Fruit fly (Drosophila melanogaster): ENCODE measurements around the gene tara.
A peak's percentile ranks its signal among the peaks of the same experiment; 100 is the strongest.

tara gene

DNA sequence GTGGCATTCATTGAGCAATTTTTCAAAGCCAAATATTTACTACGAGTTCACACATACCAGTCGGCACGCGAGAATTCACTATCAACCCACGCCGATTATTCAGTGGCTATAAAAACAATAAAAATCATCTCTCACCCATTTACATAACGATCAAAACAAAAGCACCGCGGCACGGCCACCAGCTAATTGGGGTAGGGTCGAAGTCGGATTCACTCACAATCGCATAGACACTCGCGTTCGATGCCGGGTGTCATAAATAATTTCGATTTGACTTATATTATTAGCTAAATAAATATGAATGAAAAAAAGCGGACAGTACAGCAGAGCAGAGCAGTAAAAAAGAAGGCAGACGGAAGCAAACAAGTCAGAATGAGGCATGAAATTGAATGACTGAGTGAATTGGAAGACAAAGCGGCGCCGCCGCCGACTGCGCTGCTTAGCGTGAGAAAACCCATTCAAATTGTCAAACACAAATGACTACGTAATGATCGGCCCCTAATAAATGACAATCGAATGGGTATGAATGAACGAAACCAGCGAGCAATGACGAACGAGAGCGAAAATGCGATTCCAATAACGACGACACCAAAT, 4.7 kb downstream of the tara start:
- TF ChIP-seq Mnt (GFP tag; optimal IDR thresholded peaks at IDR 0.05) (peak; percentile 25), CG5204 (GFP tag; optimal IDR thresholded peaks at IDR 0.05) (no peak), CG14711 (tag; optimal IDR thresholded peaks at IDR 0.05) (no peak), CG7101 (tag; optimal IDR thresholded peaks at IDR 0.05) (no peak), pad (GFP tag; optimal IDR thresholded peaks at IDR 0.05) (no peak), cic (GFP tag; optimal IDR thresholded peaks at IDR 0.05) (peak; percentile 96), toe (GFP tag; optimal IDR thresholded peaks at IDR 0.05) (no peak), CG7045 (GFP tag; optimal IDR thresholded peaks at IDR 0.05) (no peak), CG12768 (GFP tag; optimal IDR thresholded peaks at IDR 0.05) (peak; percentile 29), Hr96 (GFP tag; optimal IDR thresholded peaks at IDR 0.05) (no peak), CG1620 (GFP tag; optimal IDR thresholded peaks at IDR 0.05) (no peak), kay (GFP tag; ENCODE audit: borderline replicate concordance) (peak; percentile 95), ovo (GFP tag; optimal IDR thresholded peaks at IDR 0.05) (no peak), cnc (optimal IDR thresholded peaks at IDR 0.05) (peak in 1 of 2 experiments; percentile 4), Crg-1 (GFP tag; optimal IDR thresholded peaks at IDR 0.05) (no peak), CG11617 (GFP tag; optimal IDR thresholded peaks at IDR 0.05) (no peak), bab1 (GFP tag; optimal IDR thresholded peaks at IDR 0.05) (no peak), CG33017 (tag; optimal IDR thresholded peaks at IDR 0.05) (no peak), tj (GFP tag; optimal IDR thresholded peaks at IDR 0.05) (peak; percentile 4), Clk (GFP tag; optimal IDR thresholded peaks at IDR 0.05) (no peak)

DNA sequence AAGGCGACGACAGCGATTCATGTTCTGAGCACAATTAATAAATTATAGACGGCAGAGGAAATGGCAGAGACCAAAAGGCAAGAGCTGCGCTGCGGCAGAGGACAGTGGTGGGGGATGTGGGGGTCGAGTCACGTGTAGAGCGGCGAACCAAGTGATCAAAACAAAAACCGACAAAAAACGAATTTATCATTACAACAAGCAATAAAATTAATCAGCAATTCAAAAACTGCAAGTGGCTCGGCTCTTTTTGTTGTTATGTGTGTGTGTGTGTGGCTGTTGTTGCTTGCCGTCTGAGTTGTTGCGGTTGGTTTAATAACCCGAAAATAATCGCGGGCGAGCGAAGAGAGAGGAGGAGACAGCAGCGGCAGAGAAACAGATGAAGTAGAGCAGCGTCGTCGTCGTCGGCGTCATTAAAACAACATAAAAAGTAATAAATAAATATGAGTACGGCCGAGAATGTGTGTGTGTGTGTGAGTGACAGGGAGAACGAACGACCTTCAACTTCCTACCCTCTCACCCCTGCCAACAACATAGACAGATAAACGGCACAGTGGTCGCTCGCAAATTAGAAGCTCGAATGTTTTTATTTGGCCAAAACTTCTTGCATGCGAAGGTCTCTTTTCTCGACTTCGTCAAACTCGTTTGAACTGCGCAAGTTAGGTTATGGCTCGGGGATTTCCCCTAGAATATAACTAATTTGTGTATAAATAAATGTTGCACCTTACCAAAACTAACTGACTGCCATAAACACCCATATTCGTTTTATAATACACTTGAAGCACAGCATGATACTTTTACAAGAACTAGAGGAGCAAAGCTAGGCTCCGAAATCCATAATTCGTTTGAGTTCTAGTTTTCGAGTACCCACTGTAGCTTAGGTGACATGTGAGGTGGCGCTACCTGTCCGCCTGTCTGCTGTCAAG, 6.2 kb downstream of the tara start:
- TF ChIP-seq CG1620 (GFP tag; optimal IDR thresholded peaks at IDR 0.05) (peak; percentile 41), ovo (GFP tag; optimal IDR thresholded peaks at IDR 0.05) (no peak), cic (GFP tag; optimal IDR thresholded peaks at IDR 0.05) (peak; percentile 81), CG33017 (tag; optimal IDR thresholded peaks at IDR 0.05) (peak; percentile 8), CG14711 (tag; optimal IDR thresholded peaks at IDR 0.05) (peak; percentile 19), bab1 (GFP tag; optimal IDR thresholded peaks at IDR 0.05) (peak; percentile 68), CG12768 (GFP tag; optimal IDR thresholded peaks at IDR 0.05) (no peak), Crg-1 (GFP tag; optimal IDR thresholded peaks at IDR 0.05) (peak; percentile 55), CG5204 (GFP tag; optimal IDR thresholded peaks at IDR 0.05) (peak; percentile 67), CG7101 (tag; optimal IDR thresholded peaks at IDR 0.05) (peak; percentile 18), Clk (GFP tag; optimal IDR thresholded peaks at IDR 0.05) (peak; percentile 15), pad (GFP tag; optimal IDR thresholded peaks at IDR 0.05) (peak; percentile 35), CG7045 (GFP tag; optimal IDR thresholded peaks at IDR 0.05) (peak; percentile 68), cnc (optimal IDR thresholded peaks at IDR 0.05) (no peak), Mnt (GFP tag; optimal IDR thresholded peaks at IDR 0.05) (peak; percentile 93), kay (GFP tag; ENCODE audit: borderline replicate concordance) (no peak), Hr96 (GFP tag; optimal IDR thresholded peaks at IDR 0.05) (peak; percentile 65), toe (GFP tag; optimal IDR thresholded peaks at IDR 0.05) (peak; percentile 13), tj (GFP tag; optimal IDR thresholded peaks at IDR 0.05) (peak; percentile 93), CG11617 (GFP tag; optimal IDR thresholded peaks at IDR 0.05) (peak; percentile 49)

DNA sequence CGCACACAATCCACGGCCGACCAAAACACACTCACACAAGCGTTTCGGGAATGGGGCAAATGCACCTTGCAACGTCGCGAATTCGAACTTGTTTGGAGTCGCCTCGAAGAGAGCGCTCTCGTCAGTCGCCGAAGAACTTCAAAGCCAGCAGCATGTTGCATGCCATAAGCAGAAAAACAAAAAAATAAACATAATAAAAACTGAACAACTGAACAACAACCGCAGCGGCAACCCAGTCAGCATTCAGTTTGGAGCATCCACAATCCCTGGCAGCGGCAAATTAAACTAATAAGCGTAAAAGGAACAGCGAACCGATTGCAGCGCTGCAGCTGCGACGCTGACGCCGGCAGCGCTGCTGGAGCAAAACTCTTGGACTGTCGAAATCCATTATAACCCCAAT, 7.1 kb downstream of the tara start:
- no peak for TF ChIP-seq pad (GFP tag; optimal IDR thresholded peaks at IDR 0.05)
- TF ChIP-seq cic (GFP tag; optimal IDR thresholded peaks at IDR 0.05): no peak
- TF ChIP-seq CG5204 (GFP tag; optimal IDR thresholded peaks at IDR 0.05): no peak
- TF ChIP-seq CG11617 (GFP tag; optimal IDR thresholded peaks at IDR 0.05): no peak
- TF ChIP-seq toe (GFP tag; optimal IDR thresholded peaks at IDR 0.05): no peak
- TF ChIP-seq kay (GFP tag; ENCODE audit: borderline replicate concordance): no peak
- no peak for TF ChIP-seq CG12768 (GFP tag; optimal IDR thresholded peaks at IDR 0.05)

dm6 chr3R:16234298-16234697, 8.8 kb downstream of the tara start:
- no peak for TF ChIP-seq bab1 (GFP tag; optimal IDR thresholded peaks at IDR 0.05)
- TF ChIP-seq cnc (optimal IDR thresholded peaks at IDR 0.05): no peak
- no peak for TF ChIP-seq tj (GFP tag; optimal IDR thresholded peaks at IDR 0.05)
- TF ChIP-seq CG11617 (GFP tag; optimal IDR thresholded peaks at IDR 0.05): no peak
- no peak for TF ChIP-seq Mnt (GFP tag; optimal IDR thresholded peaks at IDR 0.05)
- TF ChIP-seq cic (GFP tag; optimal IDR thresholded peaks at IDR 0.05): no peak
- no peak for TF ChIP-seq ovo (GFP tag; optimal IDR thresholded peaks at IDR 0.05)
- TF ChIP-seq Clk (GFP tag; optimal IDR thresholded peaks at IDR 0.05): no peak
- no peak for TF ChIP-seq CG33017 (tag; optimal IDR thresholded peaks at IDR 0.05)
- no peak for TF ChIP-seq pad (GFP tag; optimal IDR thresholded peaks at IDR 0.05)

- no peak for TF ChIP-seq cnc (optimal IDR thresholded peaks at IDR 0.05)
- no peak for TF ChIP-seq CG33017 (tag; optimal IDR thresholded peaks at IDR 0.05)
- TF ChIP-seq CG14711 (tag; optimal IDR thresholded peaks at IDR 0.05): no peak
- no peak for TF ChIP-seq Clk (GFP tag; optimal IDR thresholded peaks at IDR 0.05)
- TF ChIP-seq CG7101 (tag; optimal IDR thresholded peaks at IDR 0.05): no peak
- TF ChIP-seq bab1 (GFP tag; optimal IDR thresholded peaks at IDR 0.05): no peak
- no peak for TF ChIP-seq Hr96 (GFP tag; optimal IDR thresholded peaks at IDR 0.05)
- no peak for TF ChIP-seq pad (GFP tag; optimal IDR thresholded peaks at IDR 0.05)
- no peak for TF ChIP-seq ovo (GFP tag; optimal IDR thresholded peaks at IDR 0.05)
- TF ChIP-seq CG5204 (GFP tag; optimal IDR thresholded peaks at IDR 0.05): no peak
- no peak for TF ChIP-seq tj (GFP tag; optimal IDR thresholded peaks at IDR 0.05)
Observed at dm6 chr3R:16234745-16235149, 9.3 kb downstream of the tara start.
